Worm (Caenorhabditis elegans): Measurements from ENCODE around the gene ttr-14.

- TF ChIP-seq lin-11 (tag; optimal IDR thresholded peaks at IDR 0.05): no peak
- no peak for TF ChIP-seq pag-3 (tag; optimal IDR thresholded peaks at IDR 0.05; ENCODE audit: borderline replicate concordance)
- no peak for TF ChIP-seq hlh-15 (tag; optimal IDR thresholded peaks at IDR 0.05)
- peak; percentile 10 for TF ChIP-seq elt-2 (tag; optimal IDR thresholded peaks at IDR 0.05)
These were observed 15.1 kb upstream of the ttr-14 start for ce11 chrX:10772165-10772584.

All from whole organism, late embryonic.